Worm (Caenorhabditis elegans) whole organism, early embryonic: Measurements from ENCODE around the gene C49H3.12.

Source experiments
- B0310.2 ChIP-seq: sonication (generic microtip); optimal IDR thresholded peaks from 2 replicates; lab custom pipeline; 2016; ENCODE audit warnings: mild to moderate bottlenecking, missing genetic modification characterization, missing compliant biosample characterization
- ama-1 ChIP-seq: fragments of 150-350 bp; optimal IDR thresholded peaks from 2 replicates; lab custom pipeline; 2014
- hmbx-1 ChIP-seq: sonication (generic microtip); optimal IDR thresholded peaks from 2 replicates; lab custom pipeline; 2016; ENCODE audit warnings: mild to moderate bottlenecking, missing genetic modification characterization, missing compliant biosample characterization
- hmg-4 ChIP-seq: fragments of 200-800 bp; sonication (Bioruptor generic); optimal IDR thresholded peaks from 2 replicates; lab custom pipeline; 2018; ENCODE audit warnings: mild to moderate bottlenecking, missing genetic modification characterization, missing compliant biosample characterization
- scrt-1 ChIP-seq: fragments of 200-800 bp; sonication (Bioruptor generic); IDR thresholded peaks from 2 replicates; pipeline ENCODE4 v1.3.6; 2022; ENCODE audit warnings: missing genetic modification characterization, missing compliant biosample characterization
- tbx-11 ChIP-seq: fragments of 200-800 bp; sonication (Bioruptor generic); IDR thresholded peaks from 2 replicates; pipeline ENCODE4 v1.3.6; 2022; ENCODE audit warnings: missing genetic modification characterization, missing compliant biosample characterization

- no peak for TF ChIP-seq tbx-11 (GFP tag; lab: Robert Waterston, UW)
- TF ChIP-seq scrt-1 (GFP tag; lab: Robert Waterston, UW) = no peak
- no peak for TF ChIP-seq hmg-4 (GFP tag; lab: Kevin White, UChicago)
- TF ChIP-seq hmbx-1 (tag; lab: Kevin White, UChicago) = no peak
- TF ChIP-seq ama-1 (lab: Kevin White, UChicago) = no peak
- TF ChIP-seq B0310.2 (tag; lab: Kevin White, UChicago) = no peak
Observed at ce11 chrIV:7877781-7878180, 49.3 kb downstream of the C49H3.12 start, which contains the start of gene kin-26.
